Fruit fly (Drosophila melanogaster): ENCODE measurements around the gene Idgf2.

The Idgf2 gene

DNA sequence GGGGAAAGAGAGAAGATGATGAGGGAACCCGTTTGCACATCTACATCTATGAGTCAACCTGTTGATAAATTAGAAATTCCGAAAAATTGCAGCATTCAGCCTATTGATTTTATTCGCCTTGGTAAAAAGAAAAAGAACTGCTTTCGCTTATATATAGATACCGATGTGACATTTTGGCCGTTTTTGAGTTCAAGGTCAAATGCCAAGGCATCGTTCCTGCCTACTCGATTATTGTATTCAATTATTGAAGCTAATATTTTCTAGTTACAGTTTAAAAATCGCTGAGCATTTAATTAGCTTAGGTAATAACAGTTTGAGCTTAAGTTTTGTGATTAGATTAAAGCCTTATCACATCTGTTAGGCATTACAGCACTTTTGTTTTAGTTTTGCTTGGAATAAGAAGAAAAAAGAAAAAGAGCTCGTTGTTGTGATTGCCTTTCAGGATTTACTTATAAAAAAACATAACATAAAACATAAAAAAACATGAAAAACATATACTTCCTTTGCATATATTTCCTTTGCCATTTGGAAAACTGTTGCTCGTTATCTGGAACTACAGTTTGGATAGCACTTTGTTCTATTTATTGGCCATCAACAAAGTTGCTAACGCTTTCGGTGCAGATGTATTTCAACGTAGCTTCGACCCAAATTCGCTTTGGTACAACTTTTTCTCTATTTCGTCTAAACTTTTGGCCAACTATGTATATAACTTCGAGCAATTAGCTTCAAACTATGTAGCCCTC lies 47.0 kb downstream of the Idgf2 start (continued):
- no peak for TF ChIP-seq vnd (GFP tag; IDR thresholded peaks at IDR 0.05; ENCODE audit: partially characterized antibody)
- TF ChIP-seq crc (GFP tag; optimal IDR thresholded peaks at IDR 0.05) = no peak
- no peak for TF ChIP-seq CG10462 (GFP tag; optimal IDR thresholded peaks at IDR 0.05)
- no peak for TF ChIP-seq pb (GFP tag; optimal IDR thresholded peaks at IDR 0.05)
- TF ChIP-seq CG12744 (GFP tag; optimal IDR thresholded peaks at IDR 0.05) = no peak
- no peak for TF ChIP-seq CG8388 (GFP tag; optimal IDR thresholded peaks at IDR 0.05)
- TF ChIP-seq Dbx (GFP tag; IDR thresholded peaks at IDR 0.05) = no peak

DNA sequence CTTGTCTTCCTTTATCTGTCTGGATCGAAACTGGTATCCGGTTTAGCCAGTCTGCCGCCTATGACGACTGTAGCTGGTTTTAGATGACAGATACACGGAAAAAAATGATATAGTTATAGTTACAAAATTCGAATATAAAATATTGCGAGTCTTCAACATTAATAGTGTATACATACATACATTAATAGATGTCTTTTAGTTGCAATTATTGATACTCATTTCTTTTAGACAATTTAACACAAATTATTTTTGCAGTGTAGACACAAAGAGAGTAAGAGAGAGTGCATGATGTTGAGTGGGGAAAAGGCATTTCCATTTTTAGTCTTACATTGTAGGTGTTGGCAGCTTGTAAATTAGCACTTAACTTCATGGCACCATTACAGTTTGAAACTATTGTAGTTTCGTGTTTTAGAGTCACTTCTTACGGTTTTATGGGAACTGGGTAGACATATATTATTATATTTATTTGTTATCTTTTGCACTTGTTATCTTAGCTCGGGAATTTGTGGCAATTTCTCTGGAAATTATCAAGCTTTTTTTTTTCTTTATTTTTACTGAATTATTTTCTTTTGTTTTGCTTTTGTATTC lies 48.2 kb downstream of the Idgf2 start:
- TF ChIP-seq Ptx1 (GFP tag; IDR thresholded peaks at IDR 0.05) (peak; percentile 82), vnd (GFP tag; IDR thresholded peaks at IDR 0.05; ENCODE audit: partially characterized antibody) (no peak), h (optimal IDR thresholded peaks at IDR 0.05) (no peak), CG6689 (GFP tag; IDR thresholded peaks at IDR 0.05) (no peak), sisA (GFP tag; IDR thresholded peaks at IDR 0.05) (no peak; the same call in 1 of the 2 replicates), Lpt (GFP tag; optimal IDR thresholded peaks at IDR 0.05) (no peak), Hr51 (GFP tag; optimal IDR thresholded peaks at IDR 0.05) (peak; percentile 54 to 93), CG1529 (GFP tag; optimal IDR thresholded peaks at IDR 0.05) (peak; percentile 83), CG13775 (GFP tag; optimal IDR thresholded peaks at IDR 0.05) (peak; percentile 71), NfI (GFP tag; optimal IDR thresholded peaks at IDR 0.05) (peak; percentile 82), CG4730 (GFP tag; IDR thresholded peaks at IDR 0.05) (no peak), Mad (GFP tag; optimal IDR thresholded peaks at IDR 0.05) (no peak), tup (GFP tag; optimal IDR thresholded peaks at IDR 0.05) (no peak), CG2889 (GFP tag; IDR thresholded peaks at IDR 0.05) (peak; percentile 66; the same call in 1 of the 3 replicates), lola (GFP tag; optimal IDR thresholded peaks at IDR 0.05) (peak in 1 of 3 experiments; percentile 92), Blimp-1 (GFP tag; optimal IDR thresholded peaks at IDR 0.05) (no peak), dan (GFP tag; IDR thresholded peaks at IDR 0.05) (no peak), emc (GFP tag; optimal IDR thresholded peaks at IDR 0.05) (no peak), CG9817 (tag; optimal IDR thresholded peaks at IDR 0.05) (peak; percentile 84), CG3995 (GFP tag; optimal IDR thresholded peaks at IDR 0.05) (no peak), CrebB (tag; optimal IDR thresholded peaks at IDR 0.05) (peak; percentile 90), dm (GFP tag; optimal IDR thresholded peaks at IDR 0.05) (peak; percentile 73), BtbVII (GFP tag; optimal IDR thresholded peaks at IDR 0.05) (no peak), CTCF (GFP tag; optimal IDR thresholded peaks at IDR 0.05) (no peak), insv (GFP tag; optimal IDR thresholded peaks at IDR 0.05) (peak in 1 of 2 experiments; percentile 32), z (GFP tag; IDR thresholded peaks at IDR 0.05) (no peak), CG32772 (GFP tag; IDR thresholded peaks at IDR 0.05) (no peak), CG12104 (GFP tag; optimal IDR thresholded peaks at IDR 0.05) (no peak), ara (GFP tag; IDR thresholded peaks at IDR 0.05) (no peak), Nf-YC (tag; optimal IDR thresholded peaks at IDR 0.05) (no peak), caup (GFP tag; optimal IDR thresholded peaks at IDR 0.05; ENCODE audit: severe bottlenecking) (no peak), Poxn (GFP tag; IDR thresholded peaks at IDR 0.05) (no peak), CG15696 (tag; optimal IDR thresholded peaks at IDR 0.05) (no peak), Ada2b (GFP tag; IDR thresholded peaks at IDR 0.05) (peak; percentile 34; the same call in 1 of the 2 replicates), ap (GFP tag; IDR thresholded peaks at IDR 0.05) (peak; percentile 72), oc (tag; optimal IDR thresholded peaks at IDR 0.05) (peak; percentile 95), Ssrp (tag; optimal IDR thresholded peaks at IDR 0.05) (peak; percentile 91), zfh2 (GFP tag; optimal IDR thresholded peaks at IDR 0.05) (peak; percentile 34), Sry-δ (GFP tag; optimal IDR thresholded peaks at IDR 0.05) (no peak), CG15514 (GFP tag; optimal IDR thresholded peaks at IDR 0.05) (no peak), CG12942 (GFP tag; optimal IDR thresholded peaks at IDR 0.05) (peak; percentile 77), CG32767 (GFP tag; IDR thresholded peaks at IDR 0.05) (peak; percentile 70)

All from whole organism, embryonic.